Fruit fly (Drosophila melanogaster) Kc167 (cell line): Measurements from ENCODE around the gene EMC5.

Source experiments
- Myc ChIP-seq: fragments of >200 bp; optimal IDR thresholded peaks from 2 replicates; lab custom pipeline; 2017; ENCODE audit warnings: missing external identifiers
- Sin3A ChIP-seq: fragments of >200 bp; optimal IDR thresholded peaks from 2 replicates; lab custom pipeline; 2018; ENCODE audit warnings: missing external identifiers
- h ChIP-seq: fragments of >200 bp; optimal IDR thresholded peaks from 3 replicates; lab custom pipeline; 2018; ENCODE audit warnings: missing external identifiers

dm6 chr2L:19017060-19017459, 29.6 kb downstream of the EMC5 start:
- TF ChIP-seq Myc (lab: Kevin White, UChicago) (no peak), h (lab: Kevin White, UChicago) (no peak), Sin3A (lab: Kevin White, UChicago) (no peak)
